Worm (Caenorhabditis elegans): Measurements from ENCODE around the gene C17H11.1.

C17H11.1 gene

DNA sequence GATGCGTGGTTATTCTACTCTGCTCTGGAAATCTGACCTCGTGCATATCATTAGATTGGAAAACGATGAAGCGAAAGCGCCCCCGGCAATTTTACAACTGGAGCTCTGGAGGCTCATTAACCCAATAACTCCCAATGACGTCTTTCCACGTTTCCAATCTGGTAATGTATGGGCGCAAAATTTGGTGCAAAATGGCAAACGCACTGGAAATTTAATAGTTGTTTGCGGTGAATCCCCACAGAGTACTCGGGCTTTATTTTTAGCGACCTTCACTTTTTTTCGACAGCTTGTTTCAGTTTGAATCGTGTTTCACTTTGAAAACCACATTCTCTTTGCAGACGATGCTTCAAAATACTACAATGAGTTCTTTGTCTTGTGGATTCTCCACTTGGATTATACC lies at the start of gene C17H11.1:
Gene C17H11.1 (plus strand): TSS at position 301 of the 400 bp plus-strand sequence.
- TF ChIP-seq gmeb-1 (tag; optimal IDR thresholded peaks at IDR 0.05) (no peak), ceh-82 (tag; optimal IDR thresholded peaks at IDR 0.05) (no peak), lin-13 (GFP tag; optimal IDR thresholded peaks at IDR 0.05) (no peak), crh-2 (tag; optimal IDR thresholded peaks at IDR 0.05) (no peak), unc-39 (tag; optimal IDR thresholded peaks at IDR 0.05) (no peak), zag-1 (tag; optimal IDR thresholded peaks at IDR 0.05) (no peak), nhr-77 (tag; optimal IDR thresholded peaks at IDR 0.05) (no peak), unc-62 (GFP tag; optimal IDR thresholded peaks at IDR 0.05) (no peak), mbf-1 (tag; optimal IDR thresholded peaks at IDR 0.05) (no peak), lsy-2 (tag; optimal IDR thresholded peaks at IDR 0.05) (no peak), ZK546.5 (tag; optimal IDR thresholded peaks at IDR 0.05) (no peak), nhr-12 (tag; optimal IDR thresholded peaks at IDR 0.05) (no peak), nhr-11 (tag; optimal IDR thresholded peaks at IDR 0.05) (no peak), nhr-10 (tag; optimal IDR thresholded peaks at IDR 0.05) (no peak), sma-3 (GFP tag; optimal IDR thresholded peaks at IDR 0.05) (no peak), nhr-23 (tag; optimal IDR thresholded peaks at IDR 0.05) (no peak), elt-1 (tag; optimal IDR thresholded peaks at IDR 0.05) (no peak), mdl-1 (tag; optimal IDR thresholded peaks at IDR 0.05) (no peak), fos-1 (tag; optimal IDR thresholded peaks at IDR 0.05) (no peak)

DNA sequence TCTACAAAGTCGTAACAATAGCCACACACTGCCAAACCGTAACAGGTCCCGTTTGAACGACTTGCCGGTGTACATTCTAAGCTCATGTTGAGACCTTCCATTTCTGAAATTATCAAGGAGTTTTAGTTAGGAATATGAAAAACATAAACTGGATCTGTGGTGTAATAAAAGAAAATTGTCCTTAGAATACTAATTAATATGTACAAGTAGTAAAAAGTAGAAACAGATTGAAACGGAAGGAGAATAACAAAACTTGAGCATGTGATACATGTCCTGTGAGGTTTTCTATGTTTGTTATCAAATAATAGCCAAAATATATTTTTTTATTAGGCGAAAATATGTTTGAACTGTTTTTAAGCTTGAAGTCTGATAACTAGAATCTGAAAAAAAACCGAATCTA lies 44.2 kb upstream of the C17H11.1 start, which contains the start of gene frpr-1:
Gene frpr-1 (minus strand): TSS at position 101 of the 400 bp plus-strand sequence.
- TF ChIP-seq nhr-25 (tag; optimal IDR thresholded peaks at IDR 0.05) (no peak), R02D3.7 (tag; optimal IDR thresholded peaks at IDR 0.05) (no peak), ztf-4 (tag; optimal IDR thresholded peaks at IDR 0.05) (no peak), sma-9 (GFP tag; optimal IDR thresholded peaks at IDR 0.05) (no peak), sma-9 (tag; optimal IDR thresholded peaks at IDR 0.05) (no peak), nhr-12 (tag; optimal IDR thresholded peaks at IDR 0.05) (no peak), ceh-82 (tag; optimal IDR thresholded peaks at IDR 0.05) (no peak), mbf-1 (tag; optimal IDR thresholded peaks at IDR 0.05) (no peak), dmd-4 (tag; optimal IDR thresholded peaks at IDR 0.05) (no peak), nhr-77 (tag; optimal IDR thresholded peaks at IDR 0.05) (no peak), peb-1 (tag; optimal IDR thresholded peaks at IDR 0.05) (no peak), mab-5 (tag; optimal IDR thresholded peaks at IDR 0.05) (no peak), ztf-11 (tag; optimal IDR thresholded peaks at IDR 0.05) (no peak), mdl-1 (tag; optimal IDR thresholded peaks at IDR 0.05) (no peak), fos-1 (tag; optimal IDR thresholded peaks at IDR 0.05) (no peak), nhr-129 (tag; optimal IDR thresholded peaks at IDR 0.05) (no peak)

DNA sequence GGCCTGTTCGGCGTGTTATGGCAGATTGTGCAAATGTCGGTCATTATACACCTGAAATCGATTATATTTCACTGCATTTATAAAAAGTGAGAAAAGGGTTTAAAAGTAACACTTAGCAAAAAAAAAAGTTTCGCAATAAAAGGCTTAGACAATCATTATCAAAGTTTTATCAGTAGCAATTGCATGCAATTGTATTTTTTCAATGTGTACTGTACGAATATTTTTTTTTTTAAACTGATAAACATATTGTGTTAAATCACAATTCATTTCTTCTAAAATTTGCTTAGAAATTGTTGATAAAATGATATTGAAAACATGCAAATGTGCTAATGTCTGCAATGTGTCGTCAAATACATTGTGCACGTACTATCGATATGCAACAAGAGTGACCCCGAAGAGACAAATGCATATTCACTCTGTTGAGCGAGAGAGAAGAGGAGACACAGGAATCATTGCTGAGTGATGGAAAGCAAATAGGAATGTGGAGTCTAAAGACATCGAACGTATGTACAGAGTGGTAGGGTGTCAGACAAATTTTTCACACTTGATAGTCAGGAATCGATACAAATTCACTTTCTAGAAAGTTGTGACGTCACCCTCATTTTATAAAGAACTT lies 37.3 kb upstream of the C17H11.1 start, which contains the start of gene C02B8.6:
Gene C02B8.6 (minus strand): TSS at position 51 of the 616 bp plus-strand sequence.
- TF ChIP-seq F13H6.1 (tag; optimal IDR thresholded peaks at IDR 0.05) = peak; percentile 39
- no peak for TF ChIP-seq nhr-25 (tag; optimal IDR thresholded peaks at IDR 0.05)
- TF ChIP-seq lin-13 (GFP tag; optimal IDR thresholded peaks at IDR 0.05) = peak; percentile 44
- TF ChIP-seq sma-9 (GFP tag; optimal IDR thresholded peaks at IDR 0.05) = no peak
- no peak for TF ChIP-seq sma-9 (tag; optimal IDR thresholded peaks at IDR 0.05)
- TF ChIP-seq sma-3 (GFP tag; optimal IDR thresholded peaks at IDR 0.05) = no peak
- TF ChIP-seq crh-2 (tag; optimal IDR thresholded peaks at IDR 0.05) = peak; percentile 51
- peak; percentile 86 for TF ChIP-seq fos-1 (tag; optimal IDR thresholded peaks at IDR 0.05)
- TF ChIP-seq C34F6.9 (tag; optimal IDR thresholded peaks at IDR 0.05) = peak; percentile 59
- TF ChIP-seq lsy-2 (tag; optimal IDR thresholded peaks at IDR 0.05) = no peak
- TF ChIP-seq unc-55 (GFP tag; optimal IDR thresholded peaks at IDR 0.05) = peak; percentile 70
- peak; percentile 82 for TF ChIP-seq nhr-129 (tag; optimal IDR thresholded peaks at IDR 0.05)

DNA sequence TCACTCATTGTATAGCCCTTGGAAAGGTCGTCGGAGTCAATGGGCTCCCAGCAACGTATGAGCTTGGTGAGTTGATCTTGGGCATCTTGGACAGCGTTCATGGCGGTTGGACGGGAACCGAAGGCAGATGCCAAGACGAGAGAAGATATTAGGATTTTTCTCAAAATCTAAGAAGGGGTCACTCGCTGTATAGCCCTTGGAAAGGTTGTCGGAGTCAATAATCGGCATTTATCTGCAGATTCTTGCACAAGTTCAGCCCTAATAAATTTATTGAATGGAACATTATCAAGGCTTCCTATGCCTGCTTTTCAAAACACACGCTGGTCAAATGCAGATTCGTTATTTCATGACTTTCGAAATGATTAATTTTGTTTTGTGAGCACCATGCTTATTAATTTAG lies 35.9 kb upstream of the C17H11.1 start, which contains the start of gene C02B8.7:
Gene C02B8.7 (minus strand): TSS at position 101 of the 400 bp plus-strand sequence.
- TF ChIP-seq nhr-12 (tag; optimal IDR thresholded peaks at IDR 0.05) = no peak
- no peak for TF ChIP-seq crh-2 (tag; optimal IDR thresholded peaks at IDR 0.05)
- no peak for TF ChIP-seq nhr-11 (tag; optimal IDR thresholded peaks at IDR 0.05)

DNA sequence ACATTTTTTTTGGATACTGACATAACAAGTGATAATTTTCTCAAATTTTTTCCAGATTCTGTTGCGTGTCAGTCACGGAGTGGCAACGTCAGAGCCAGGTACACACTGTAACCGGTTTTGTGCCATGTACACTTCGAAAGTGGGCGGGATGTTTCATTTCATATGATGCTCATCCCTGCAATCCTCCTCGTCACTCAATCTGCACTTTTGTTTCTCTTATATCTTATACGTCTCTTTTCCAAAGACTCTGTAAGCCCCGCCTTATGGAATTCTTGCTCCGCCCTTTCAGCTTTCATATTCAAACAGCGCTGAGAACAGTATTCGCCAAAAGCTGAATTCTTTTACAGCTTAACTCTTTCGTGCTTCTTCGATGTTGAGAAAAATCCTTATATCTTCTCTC lies 34.6 kb upstream of the C17H11.1 start, which contains the start of gene C02B8.3:
Gene C02B8.3 (plus strand): TSS at position 301 of the 400 bp plus-strand sequence.
- TF ChIP-seq nhr-11 (tag; optimal IDR thresholded peaks at IDR 0.05) = no peak
- TF ChIP-seq skn-1 (tag; optimal IDR thresholded peaks at IDR 0.05) = no peak
- TF ChIP-seq elt-3 (tag; optimal IDR thresholded peaks at IDR 0.05) = no peak
- TF ChIP-seq lin-13 (GFP tag; optimal IDR thresholded peaks at IDR 0.05) = no peak
- TF ChIP-seq zag-1 (tag; optimal IDR thresholded peaks at IDR 0.05) = no peak
- no peak for TF ChIP-seq sma-3 (GFP tag; optimal IDR thresholded peaks at IDR 0.05)
- no peak for TF ChIP-seq nhr-25 (tag; optimal IDR thresholded peaks at IDR 0.05)
- TF ChIP-seq peb-1 (tag; optimal IDR thresholded peaks at IDR 0.05) = no peak

Measured in whole organism, L2 larva.